Worm (Caenorhabditis elegans) whole organism, mixed stage, embryonic: Measurements from ENCODE around the gene dsl-6.

Source experiments
- cnd-1 ChIP-seq: fragments of 200-800 bp; sonication (Bioruptor generic); optimal IDR thresholded peaks from 2 replicates; lab custom pipeline; 2018; ENCODE audit warnings: mild to moderate bottlenecking, missing genetic modification characterization, missing compliant biosample characterization
- elt-3 ChIP-seq: fragments of 150-350 bp; optimal IDR thresholded peaks from 2 replicates; lab custom pipeline; 2014; ENCODE audit warnings: missing biosample characterization, missing genetic modification characterization
- flh-1 ChIP-seq: fragments of 200-800 bp; sonication (Bioruptor generic); optimal IDR thresholded peaks from 2 replicates; lab custom pipeline; 2018; ENCODE audit warnings: mild to moderate bottlenecking, missing genetic modification characterization, moderate library complexity, missing compliant biosample characterization
- lsy-2 ChIP-seq: fragments of 150-350 bp; optimal IDR thresholded peaks from 2 replicates; lab custom pipeline; 2014; ENCODE audit warnings: missing biosample characterization, missing genetic modification characterization
- nhr-12 ChIP-seq: fragments of 150-350 bp; optimal IDR thresholded peaks from 2 replicates; lab custom pipeline; 2014; ENCODE audit warnings: missing biosample characterization, missing genetic modification characterization
- nhr-28 ChIP-seq: fragments of 150-350 bp; optimal IDR thresholded peaks from 2 replicates; lab custom pipeline; 2014; ENCODE audit warnings: missing biosample characterization, missing genetic modification characterization
- pha-4 ChIP-seq: fragments of 150-350 bp; optimal IDR thresholded peaks from 2 replicates; lab custom pipeline; 2018; ENCODE audit warnings: missing biosample characterization, missing genetic modification reagents, missing genetic modification characterization

DNA sequence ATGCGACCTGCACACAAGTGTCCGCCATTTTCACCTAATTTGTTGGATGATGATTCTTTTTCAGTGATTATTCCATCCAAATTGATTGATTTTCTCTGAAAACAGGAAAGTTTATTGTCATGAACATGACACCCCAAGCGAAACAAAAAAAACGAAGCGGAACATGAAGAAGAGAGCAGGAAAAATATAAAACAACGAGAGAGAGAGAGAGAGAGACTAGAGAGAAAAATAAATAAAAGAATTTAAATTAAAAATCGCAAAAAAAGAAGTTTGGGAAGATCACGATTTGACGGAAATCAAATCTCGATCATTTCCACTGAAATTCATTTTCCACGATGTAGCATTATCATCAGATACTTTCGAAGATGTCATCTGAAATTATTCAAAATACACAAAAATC, 38.3 kb downstream of the dsl-6 start, which contains the start of gene klp-12:
- TF ChIP-seq lsy-2 (tag; lab: Kevin White, UChicago) = no peak
- no peak for TF ChIP-seq pha-4 (tag; lab: Kevin White, UChicago)
- TF ChIP-seq cnd-1 (tag; lab: Kevin White, UChicago) = no peak
- TF ChIP-seq nhr-12 = no peak
- no peak for TF ChIP-seq flh-1 (GFP tag; lab: Kevin White, UChicago)
- TF ChIP-seq elt-3 (tag; lab: Kevin White, UChicago) = no peak
- TF ChIP-seq nhr-28 = no peak
